Worm (Caenorhabditis elegans) whole organism, young adult: ENCODE data around the gene C36E8.6.
"Not testable (repeated sequence)": the region's sequence is repeated elsewhere in the genome, so short reads cannot be mapped to it uniquely, and the experiment has no call there.

Source experiments
- B0035.1 ChIP-seq: sonication (generic microtip); optimal IDR thresholded peaks from 2 replicates; lab custom pipeline; 2016; ENCODE audit warnings: missing genetic modification characterization, mild to moderate bottlenecking, missing compliant biosample characterization, missing genotype, missing genetic modification reagents
- B0261.1 ChIP-seq: sonication (generic microtip); optimal IDR thresholded peaks from 2 replicates; lab custom pipeline; 2016; ENCODE audit warnings: mild to moderate bottlenecking, missing genetic modification characterization, moderate library complexity, missing compliant biosample characterization
- F10E7.11 ChIP-seq: sonication (generic microtip); optimal IDR thresholded peaks from 2 replicates; lab custom pipeline; 2017; ENCODE audit warnings: mild to moderate bottlenecking, missing genetic modification characterization, moderate library complexity, missing compliant biosample characterization
- F23B12.7 ChIP-seq: sonication (generic microtip); optimal IDR thresholded peaks from 2 replicates; lab custom pipeline; 2017; ENCODE audit warnings: missing genetic modification characterization, mild to moderate bottlenecking, missing compliant biosample characterization, antibody characterized with exemption, moderate library complexity; ENCODE audit not compliant: insufficient read depth
- F52B5.7 ChIP-seq: sonication (generic microtip); optimal IDR thresholded peaks from 2 replicates; lab custom pipeline; 2016; ENCODE audit warnings: mild to moderate bottlenecking, missing genetic modification characterization, missing compliant biosample characterization
- F57C9.4 ChIP-seq: sonication (generic microtip); optimal IDR thresholded peaks from 2 replicates; lab custom pipeline; 2017; ENCODE audit warnings: mild to moderate bottlenecking, missing genetic modification characterization, missing compliant biosample characterization
- K11D2.4 ChIP-seq: fragments of 200-800 bp; sonication (Bioruptor generic); IDR thresholded peaks from 2 replicates; pipeline ENCODE4 v1.3.6; 2022; ENCODE audit warnings: missing genetic modification reagents, missing genetic modification characterization, missing compliant biosample characterization
- Y53F4B.3 ChIP-seq: fragments of 200-800 bp; sonication (Bioruptor generic); IDR thresholded peaks from 2 replicates; pipeline ENCODE4 v1.3.6; 2022; ENCODE audit warnings: missing genetic modification reagents, missing genetic modification characterization, missing compliant biosample characterization
- Y95B8A.8 ChIP-seq: fragments of 200-800 bp; sonication (Bioruptor generic); IDR thresholded peaks from 2 replicates; pipeline ENCODE4 v1.3.6; 2022; ENCODE audit warnings: missing genetic modification reagents, missing genetic modification characterization, missing compliant biosample characterization
- aptf-2 ChIP-seq: fragments of 200-800 bp; sonication (Bioruptor generic); conservative IDR thresholded peaks from 2 replicates; pipeline ENCODE4 v1.3.6; 2022; ENCODE audit warnings: missing genetic modification reagents, missing genetic modification characterization, missing compliant biosample characterization
- atf-7 ChIP-seq: sonication (generic microtip); optimal IDR thresholded peaks from 2 replicates; lab custom pipeline; 2017; ENCODE audit warnings: mild to moderate bottlenecking, missing genetic modification characterization, missing compliant biosample characterization
- attf-6 ChIP-seq: fragments of 200-800 bp; sonication (Bioruptor generic); IDR thresholded peaks from 2 replicates; pipeline ENCODE4 v1.3.6; 2022; ENCODE audit warnings: missing genetic modification reagents, missing genetic modification characterization, missing compliant biosample characterization
- bed-1 ChIP-seq: fragments of 200-800 bp; sonication (Bioruptor generic); IDR thresholded peaks from 2 replicates; pipeline ENCODE4 v1.3.6; 2022; ENCODE audit warnings: missing genetic modification reagents, missing genetic modification characterization, missing compliant biosample characterization
- bed-2 ChIP-seq: fragments of 200-800 bp; sonication (Bioruptor generic); IDR thresholded peaks from 2 replicates; pipeline ENCODE4 v1.3.6; 2022; ENCODE audit warnings: missing genetic modification reagents, missing genetic modification characterization, missing compliant biosample characterization
- cebp-1 ChIP-seq, 2 experiments: fragments of 200-800 bp in 1 of 2; sonication (Bioruptor generic) in 1 of 2; sonication (generic microtip) in 1 of 2; IDR thresholded peaks in 1 of 2; optimal IDR thresholded peaks in 1 of 2; 2 replicates each; pipeline versions ENCODE4 v1.3.6 to Lab custom; 2017 to 2022; ENCODE audit warnings: missing compliant biosample characterization in 2 of 2, missing genetic modification characterization in 2 of 2, mild to moderate bottlenecking in 1 of 2, missing genetic modification reagents in 1 of 2, moderate library complexity in 1 of 2
- cebp-2 ChIP-seq: fragments of 200-800 bp; sonication (Bioruptor generic); IDR thresholded peaks from 2 replicates; pipeline ENCODE4 v1.3.6; 2022; ENCODE audit warnings: missing genetic modification characterization, missing compliant biosample characterization
- dox-1 ChIP-seq: fragments of 200-800 bp; sonication (Bioruptor generic); IDR thresholded peaks from 2 replicates; pipeline ENCODE4 v1.3.6; 2022; ENCODE audit warnings: missing genetic modification reagents, missing genetic modification characterization, missing compliant biosample characterization
- dpff-1 ChIP-seq: sonication (generic microtip); optimal IDR thresholded peaks from 2 replicates; lab custom pipeline; 2017; ENCODE audit warnings: mild to moderate bottlenecking, missing genetic modification characterization, missing compliant biosample characterization
- fkh-3 ChIP-seq: sonication (generic microtip); optimal IDR thresholded peaks from 2 replicates; lab custom pipeline; 2016; ENCODE audit warnings: mild to moderate bottlenecking, missing genetic modification characterization, missing compliant biosample characterization
- gei-17 ChIP-seq: fragments of 200-800 bp; sonication (Bioruptor generic); optimal IDR thresholded peaks from 2 replicates; lab custom pipeline; 2018; ENCODE audit warnings: mild to moderate bottlenecking, missing genetic modification characterization, missing compliant biosample characterization
- hmg-20 ChIP-seq: fragments of 200-800 bp; sonication (Bioruptor generic); IDR thresholded peaks from 2 replicates; pipeline ENCODE4 v1.3.6; 2022; ENCODE audit warnings: missing genetic modification reagents, missing genetic modification characterization, missing compliant biosample characterization
- lin-26 ChIP-seq: fragments of 200-800 bp; sonication (Bioruptor generic); IDR thresholded peaks from 2 replicates; pipeline ENCODE4 v1.3.6; 2022; ENCODE audit warnings: missing genetic modification reagents, missing genetic modification characterization, missing compliant biosample characterization
- lin-35 ChIP-seq, 3 experiments: fragments of 150-350 bp in 2 of 3; sonication (generic microtip) in 1 of 3; optimal IDR thresholded peaks; 2 replicates each; lab custom pipeline; 2014 to 2018; ENCODE audit warnings: missing biosample characterization in 3 of 3, missing genetic modification characterization in 3 of 3, missing genetic modification reagents in 3 of 3
- lin-54 ChIP-seq: fragments of 200-800 bp; sonication (Bioruptor generic); optimal IDR thresholded peaks from 2 replicates; lab custom pipeline; 2018; ENCODE audit warnings: mild to moderate bottlenecking, missing genetic modification characterization, missing compliant biosample characterization
- lsl-1 ChIP-seq: fragments of 200-800 bp; sonication (Bioruptor generic); optimal IDR thresholded peaks from 2 replicates; lab custom pipeline; 2018; ENCODE audit warnings: mild to moderate bottlenecking, missing genetic modification characterization, moderate library complexity, missing compliant biosample characterization
- madf-10 ChIP-seq: sonication (generic microtip); optimal IDR thresholded peaks from 2 replicates; lab custom pipeline; 2016; ENCODE audit warnings: mild to moderate bottlenecking, missing genetic modification characterization, missing compliant biosample characterization
- madf-8 ChIP-seq: fragments of 200-800 bp; sonication (Bioruptor generic); conservative IDR thresholded peaks from 2 replicates; pipeline ENCODE4 v1.3.6; 2022; ENCODE audit warnings: missing genetic modification reagents, missing genetic modification characterization, missing compliant biosample characterization
- mxl-1 ChIP-seq: sonication (generic microtip); optimal IDR thresholded peaks from 2 replicates; lab custom pipeline; 2016; ENCODE audit warnings: missing genetic modification characterization, missing compliant biosample characterization
- nfya-1 ChIP-seq: sonication (generic microtip); optimal IDR thresholded peaks from 2 replicates; lab custom pipeline; 2017; ENCODE audit warnings: antibody characterized with exemption, missing compliant biosample characterization, missing genetic modification characterization, borderline replicate concordance; ENCODE audit not compliant: insufficient read depth
- nhr-27 ChIP-seq: fragments of 200-800 bp; sonication (Bioruptor generic); optimal IDR thresholded peaks from 2 replicates; lab custom pipeline; 2018; ENCODE audit warnings: mild to moderate bottlenecking, missing genetic modification characterization, moderate library complexity, missing compliant biosample characterization
- nhr-80 ChIP-seq: sonication (generic microtip); optimal IDR thresholded peaks from 2 replicates; lab custom pipeline; 2016; ENCODE audit warnings: missing genetic modification characterization, missing compliant biosample characterization
- repo-1 ChIP-seq: sonication (generic microtip); optimal IDR thresholded peaks from 2 replicates; lab custom pipeline; 2017; ENCODE audit warnings: mild to moderate bottlenecking, missing genetic modification characterization, missing compliant biosample characterization
- rpc-1 ChIP-seq, 2 experiments: fragments of 150-350 bp in 1 of 2; sonication (generic microtip) in 1 of 2; optimal IDR thresholded peaks; 2 replicates each; lab custom pipeline; 2014 to 2018; ENCODE audit warnings: missing biosample characterization in 1 of 2, missing genetic modification characterization in 1 of 2, missing genetic modification reagents in 1 of 2, missing genotype in 1 of 2
- sea-2 ChIP-seq: fragments of 200-800 bp; sonication (Bioruptor generic); IDR thresholded peaks from 2 replicates; pipeline ENCODE4 v1.3.6; 2022; ENCODE audit warnings: missing genetic modification characterization, missing compliant biosample characterization
- snpc-1.1 ChIP-seq: sonication (generic microtip); optimal IDR thresholded peaks from 2 replicates; lab custom pipeline; 2017; ENCODE audit warnings: missing genetic modification characterization, mild to moderate bottlenecking, missing compliant biosample characterization, antibody characterized with exemption, moderate library complexity, missing genotype, missing genetic modification reagents; ENCODE audit not compliant: insufficient read depth
- snpc-1.3 ChIP-seq: sonication (generic microtip); optimal IDR thresholded peaks from 2 replicates; lab custom pipeline; 2017; ENCODE audit warnings: missing genetic modification characterization, mild to moderate bottlenecking, missing compliant biosample characterization, antibody characterized with exemption, moderate library complexity, missing genotype, missing genetic modification reagents; ENCODE audit not compliant: insufficient read depth
- snpc-4 ChIP-seq, 5 experiments: fragments of 150-350 bp in 1 of 5; sonication (generic microtip) in 4 of 5; optimal IDR thresholded peaks; 2 replicates each; lab custom pipeline; 2014 to 2018; ENCODE audit warnings: missing genetic modification characterization in 5 of 5, missing biosample characterization in 3 of 5, antibody characterized with exemption in 2 of 5, mild to moderate bottlenecking in 2 of 5, missing compliant biosample characterization in 2 of 5, missing genotype in 2 of 5, moderate library complexity in 2 of 5, missing genetic modification reagents in 1 of 5
- somi-1 ChIP-seq: fragments of 200-800 bp; sonication (Bioruptor generic); optimal IDR thresholded peaks from 2 replicates; lab custom pipeline; 2018; ENCODE audit warnings: mild to moderate bottlenecking, missing genetic modification characterization, missing compliant biosample characterization
- xnd-1 ChIP-seq: sonication (generic microtip); optimal IDR thresholded peaks from 2 replicates; lab custom pipeline; 2016; ENCODE audit warnings: missing genotype, missing genetic modification reagents, missing genetic modification characterization, missing compliant biosample characterization
- ztf-28 ChIP-seq: fragments of 200-800 bp; sonication (Bioruptor generic); IDR thresholded peaks from 2 replicates; pipeline ENCODE4 v1.3.6; 2022; ENCODE audit warnings: missing genetic modification reagents, missing genetic modification characterization, missing compliant biosample characterization
- ztf-6 ChIP-seq: fragments of 200-800 bp; sonication (Bioruptor generic); IDR thresholded peaks from 2 replicates; pipeline ENCODE4 v1.3.6; 2022; ENCODE audit warnings: missing genetic modification reagents, missing genetic modification characterization, missing compliant biosample characterization

C36E8.6 gene

DNA sequence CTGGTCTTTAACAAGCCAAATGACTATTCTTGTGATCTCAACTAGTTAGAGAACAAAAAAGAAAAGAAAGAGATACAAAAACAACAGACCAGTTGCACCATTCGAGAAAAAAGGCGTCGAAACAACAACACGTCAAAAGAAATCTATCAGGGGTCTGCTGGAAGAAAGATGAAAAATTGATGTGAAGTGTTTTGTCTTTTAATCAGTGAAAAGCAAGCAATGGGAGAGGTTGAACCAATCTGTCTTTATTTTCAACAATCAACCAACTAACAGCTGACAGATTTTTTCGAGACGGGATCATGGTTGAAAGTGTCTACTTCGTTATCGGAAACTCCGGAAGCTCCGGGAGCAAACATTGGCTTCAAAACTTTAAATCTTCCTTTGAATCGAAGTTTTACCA lies 6.6 kb downstream of the C36E8.6 start:
- TF ChIP-seq repo-1 (no peak), cebp-1 (GFP tag; IDR thresholded peaks at IDR 0.05; lab: Robert Waterston, UW) (no peak), cebp-1 (tag; optimal IDR thresholded peaks at IDR 0.05; lab: Kevin White, UChicago) (no peak), lsl-1 (GFP tag; lab: Kevin White, UChicago) (no peak), madf-10 (tag; lab: Kevin White, UChicago) (no peak), aptf-2 (no peak), K11D2.4 (no peak), snpc-1.3 (no peak), dox-1 (GFP tag; lab: Robert Waterston, UW) (no peak), Y95B8A.8 (no peak), lin-54 (GFP tag; lab: Kevin White, UChicago) (no peak), somi-1 (GFP tag; lab: Kevin White, UChicago) (no peak), sea-2 (GFP tag; lab: Robert Waterston, UW) (no peak), nfya-1 (tag; lab: Kevin White, UChicago) (no peak), lin-26 (no peak), nhr-27 (tag; lab: Kevin White, UChicago) (no peak)
- TF ChIP-seq, all 124 proteins: peak for 0

DNA sequence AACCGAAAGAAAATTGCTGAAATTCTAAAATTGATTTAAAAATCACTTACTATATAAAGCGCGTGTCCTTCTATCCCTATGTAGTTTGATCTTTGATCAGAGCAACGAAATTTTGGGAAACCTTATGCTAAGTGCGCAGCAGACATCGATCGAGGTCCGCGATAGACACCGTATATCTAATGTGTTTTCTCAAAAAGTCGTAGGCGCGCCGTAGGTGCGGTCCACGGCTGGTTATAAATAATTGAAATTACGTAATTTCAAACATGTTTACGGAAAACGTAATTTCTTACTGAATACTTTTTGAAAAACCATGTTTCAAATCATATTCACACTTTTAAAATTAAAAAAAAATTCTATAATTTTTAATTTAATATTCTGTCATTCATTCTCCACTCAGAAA lies 13.6 kb downstream of the C36E8.6 start:
- TF ChIP-seq snpc-1.1 (tag; lab: Kevin White, UChicago) (peak; percentile 9), snpc-4 (tag; optimal IDR thresholded peaks at IDR 0.05; lab: Kevin White, UChicago) (peak in 3 of 4 experiments; percentile 16 to 78 (median 66))
- not testable (repeated sequence) for TF ChIP-seq snpc-4 (GFP tag; optimal IDR thresholded peaks at IDR 0.05; lab: Kevin White, UChicago)

DNA sequence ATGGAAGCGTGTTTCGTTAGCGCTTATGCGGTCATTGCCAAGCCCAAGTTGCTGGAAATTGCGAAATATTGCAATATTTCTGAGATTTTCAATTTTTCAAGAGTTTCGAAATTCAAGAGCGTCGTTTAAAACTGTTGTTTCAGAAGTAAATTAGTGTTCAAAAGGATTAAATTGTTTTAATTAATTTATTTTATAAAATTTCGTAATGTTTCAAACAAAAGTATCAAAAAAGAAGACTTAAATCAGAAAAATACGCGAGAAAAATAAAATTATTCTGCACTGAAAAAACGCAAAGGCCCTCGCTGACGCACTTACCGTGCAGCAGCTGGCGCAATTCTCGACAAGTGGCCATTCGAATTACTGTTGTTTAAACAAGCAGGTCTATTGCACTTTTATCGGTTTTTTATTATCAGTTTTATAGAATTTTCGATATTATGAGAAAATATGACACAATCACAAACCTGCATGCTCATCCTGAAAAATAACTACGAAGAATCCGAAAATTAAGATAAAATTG lies 16.3 kb downstream of the C36E8.6 start, which contains the start of gene tif-1A:
tif-1A (minus strand) TSS at position 51 of the 517 bp plus-strand sequence.
- no peak for TF ChIP-seq attf-6 (GFP tag; lab: Robert Waterston, UW)
- peak; percentile 48; the same call in 1 of the 2 replicates for TF ChIP-seq madf-8 (GFP tag; lab: Robert Waterston, UW)
- no peak for TF ChIP-seq B0035.1 (tag; lab: Kevin White, UChicago)
- TF ChIP-seq repo-1 = peak; percentile 70
- no peak; the same call in 1 of the 2 replicates for TF ChIP-seq cebp-1 (GFP tag; IDR thresholded peaks at IDR 0.05; lab: Robert Waterston, UW)
- peak; percentile 92 for TF ChIP-seq cebp-1 (tag; optimal IDR thresholded peaks at IDR 0.05; lab: Kevin White, UChicago)
- TF ChIP-seq F52B5.7 (tag; lab: Kevin White, UChicago) = no peak
- TF ChIP-seq xnd-1 (tag; lab: Kevin White, UChicago) = peak; percentile 19
- TF ChIP-seq gei-17 (GFP tag; lab: Kevin White, UChicago) = no peak
- peak; percentile 32 for TF ChIP-seq atf-7
- TF ChIP-seq somi-1 (GFP tag; lab: Kevin White, UChicago) = no peak
- peak; percentile 83 for TF ChIP-seq lin-54 (GFP tag; lab: Kevin White, UChicago)
- no peak for TF ChIP-seq bed-1 (GFP tag; lab: Robert Waterston, UW)
- no peak for TF ChIP-seq rpc-1 (optimal IDR thresholded peaks at IDR 0.05; lab: Kevin White, UChicago)
- TF ChIP-seq rpc-1 (tag; optimal IDR thresholded peaks at IDR 0.05; lab: Kevin White, UChicago) = no peak
- no peak for TF ChIP-seq aptf-2
- no peak for TF ChIP-seq F57C9.4 (tag; lab: Kevin White, UChicago)
- TF ChIP-seq cebp-2 (GFP tag; lab: Robert Waterston, UW) = no peak
- no peak for TF ChIP-seq ztf-28
- TF ChIP-seq fkh-3 = no peak
- no peak for TF ChIP-seq ztf-6
- peak; percentile 87 for TF ChIP-seq nhr-80 (tag; lab: Kevin White, UChicago)
- no peak for TF ChIP-seq dpff-1
- TF ChIP-seq bed-2 (GFP tag; lab: Robert Waterston, UW) = no peak
- TF ChIP-seq Y53F4B.3 = no peak
- peak; percentile 54; the same call in 1 of the 2 replicates for TF ChIP-seq hmg-20 (GFP tag; lab: Robert Waterston, UW)
- TF ChIP-seq lsl-1 (GFP tag; lab: Kevin White, UChicago) = peak; percentile 72
- TF ChIP-seq snpc-4 (GFP tag; optimal IDR thresholded peaks at IDR 0.05; lab: Kevin White, UChicago) = peak; percentile 12
- TF ChIP-seq snpc-4 (tag; optimal IDR thresholded peaks at IDR 0.05; lab: Kevin White, UChicago) = peak; percentile 58 to 72 (median 64)
- TF ChIP-seq mxl-1 (tag; lab: Kevin White, UChicago) = no peak
- TF ChIP-seq lin-35 (GFP tag; optimal IDR thresholded peaks at IDR 0.05; lab: Kevin White, UChicago) = peak in 1 of 3 experiments; percentile 81
- no peak for TF ChIP-seq Y95B8A.8
- TF ChIP-seq B0261.1 (tag; lab: Kevin White, UChicago) = no peak
- peak; percentile 87 for TF ChIP-seq F23B12.7 (tag; lab: Kevin White, UChicago)
- TF ChIP-seq F10E7.11 (tag; lab: Kevin White, UChicago) = no peak
